Fruit fly (Drosophila melanogaster): ENCODE measurements around the gene Tak1.
A peak's percentile ranks its signal among the peaks of the same experiment; 100 is the strongest.

- TF ChIP-seq Dfd (GFP tag; optimal IDR thresholded peaks at IDR 0.05) (no peak), br (GFP tag; optimal IDR thresholded peaks at IDR 0.05) (peak; percentile 44), Hr78 (GFP tag; optimal IDR thresholded peaks at IDR 0.05) (no peak), usp (GFP tag; optimal IDR thresholded peaks at IDR 0.05) (no peak), Sp1 (GFP tag; optimal IDR thresholded peaks at IDR 0.05) (peak; percentile 41), brk (GFP tag; optimal IDR thresholded peaks at IDR 0.05) (peak; percentile 49)
Measured at dm6 chrX:20510540-20510939, 14.2 kb downstream of the Tak1 start, which contains the start of gene RhoGAP19D.
